Worm (Caenorhabditis elegans): ENCODE data around the gene mbk-2.

- TF ChIP-seq dpl-1 (GFP tag; optimal IDR thresholded peaks at IDR 0.05) (no peak), aly-2 (tag; optimal IDR thresholded peaks at IDR 0.05) (no peak), mep-1 (tag; optimal IDR thresholded peaks at IDR 0.05) (no peak), nhr-42 (GFP tag; IDR thresholded peaks at IDR 0.05) (no peak), hlh-11 (tag; optimal IDR thresholded peaks at IDR 0.05) (no peak), nhr-237 (tag; optimal IDR thresholded peaks at IDR 0.05) (no peak)
These were observed 46.4 kb upstream of the mbk-2 start, which contains the start of gene F55G11.8 for ce11 chrIV:12962564-12962963.

Data from whole organism, L4 larva.